Worm (Caenorhabditis elegans): ENCODE results near the gene C03C10.7.

DNA sequence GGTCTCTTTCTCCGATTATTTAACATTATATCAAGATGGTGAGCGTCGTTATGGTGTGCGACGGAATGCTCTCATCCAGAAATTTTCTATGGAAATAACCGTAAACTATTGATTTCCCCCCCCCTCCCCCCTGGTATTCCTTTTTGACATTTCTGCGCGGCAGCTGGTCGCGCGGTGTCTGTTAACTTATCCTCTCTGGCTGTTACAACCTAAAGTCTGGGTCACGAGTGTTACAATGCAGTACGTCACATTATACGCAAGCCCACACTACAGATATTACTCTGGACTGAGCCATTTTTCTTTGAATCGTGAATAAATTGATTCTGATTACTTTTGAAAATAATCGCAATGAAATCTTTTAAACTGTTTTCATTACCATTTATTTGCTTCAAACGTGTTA lies 46.7 kb upstream of the C03C10.7 start:
- TF ChIP-seq nfya-1 (tag; optimal IDR thresholded peaks at IDR 0.05; ENCODE audit: insufficient read depth) (no peak), nhr-12 (tag; optimal IDR thresholded peaks at IDR 0.05) (no peak)

All from whole organism, L3 larva.